Worm (Caenorhabditis elegans): ENCODE results near the gene F25A2.1.
A peak's percentile ranks its signal among the peaks of the same experiment; 100 is the strongest.

Gene F25A2.1

DNA sequence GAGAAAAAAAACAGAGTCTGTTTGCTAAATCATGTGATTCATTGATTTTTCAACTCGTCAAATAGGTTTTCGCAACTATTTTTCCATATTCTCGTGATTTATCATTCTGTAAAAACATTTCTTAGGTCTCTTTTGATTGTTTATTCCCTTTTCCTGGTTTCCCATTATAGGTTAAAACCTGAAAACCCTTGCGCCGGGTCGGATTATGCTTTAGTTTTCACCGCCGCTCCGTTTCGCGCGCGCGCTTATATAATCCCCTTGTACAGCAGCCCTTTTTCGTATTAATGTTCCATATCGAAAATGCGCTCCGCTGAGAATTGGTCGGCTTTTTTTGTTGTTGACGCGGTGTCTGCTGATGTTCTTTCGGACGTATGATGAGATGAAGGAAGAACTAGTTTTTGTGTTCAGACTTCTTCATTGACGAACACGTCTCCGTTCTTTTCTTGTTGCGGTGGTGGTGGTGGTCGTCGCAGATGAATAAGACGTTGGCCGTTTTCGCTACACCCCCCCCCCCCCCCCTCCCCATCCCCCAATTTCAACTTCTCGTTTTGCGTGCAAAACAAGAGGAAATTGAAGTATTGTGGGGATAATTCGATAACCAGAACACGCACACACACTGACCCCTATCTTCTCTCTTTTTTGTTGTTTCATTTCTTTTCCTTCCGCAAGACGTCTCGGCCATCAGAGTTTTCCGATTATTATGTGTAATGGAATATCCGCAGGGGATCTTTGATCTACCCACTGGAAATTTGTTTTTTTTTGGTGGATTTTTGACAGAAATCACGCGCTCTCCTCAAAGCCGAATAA lies 24.7 kb upstream of the F25A2.1 start (continued):
- TF ChIP-seq ztf-11 (tag; optimal IDR thresholded peaks at IDR 0.05) (no peak), ceh-32 (tag; optimal IDR thresholded peaks at IDR 0.05; ENCODE audit: poor library complexity) (no peak), lsy-2 (tag; optimal IDR thresholded peaks at IDR 0.05) (peak in 1 of 2 experiments; percentile 20), spr-3 (GFP tag; optimal IDR thresholded peaks at IDR 0.05) (no peak), unc-62 (GFP tag; optimal IDR thresholded peaks at IDR 0.05 in 1 of 2) (peak in 1 of 2 experiments; percentile 41), unc-62 (tag; optimal IDR thresholded peaks at IDR 0.05) (no peak), nhr-42 (GFP tag; IDR thresholded peaks at IDR 0.05) (no peak), tag-97 (GFP tag; IDR thresholded peaks at IDR 0.05) (no peak), mdl-1 (tag; optimal IDR thresholded peaks at IDR 0.05) (no peak), aly-2 (tag; optimal IDR thresholded peaks at IDR 0.05) (no peak), lin-13 (GFP tag; optimal IDR thresholded peaks at IDR 0.05) (no peak), zfp-3 (GFP tag; conservative IDR thresholded peaks at IDR 0.05) (no peak), nhr-41 (GFP tag; IDR thresholded peaks at IDR 0.05) (no peak), pha-4 (GFP tag; IDR thresholded peaks at IDR 0.05) (no peak; the same call in 1 of the 2 replicates), pha-4 (tag; optimal IDR thresholded peaks at IDR 0.05) (no peak), Y48G9A.11 (GFP tag; IDR thresholded peaks at IDR 0.05) (no peak), F44E2.7 (GFP tag; IDR thresholded peaks at IDR 0.05) (no peak), cey-2 (tag; optimal IDR thresholded peaks at IDR 0.05; ENCODE audit: borderline replicate concordance, insufficient read depth) (no peak), ctbp-1 (GFP tag; IDR thresholded peaks at IDR 0.05) (no peak; the same call in 1 of the 2 replicates), T20F7.1 (GFP tag; optimal IDR thresholded peaks at IDR 0.05) (no peak), mdt-29 (GFP tag; IDR thresholded peaks at IDR 0.05) (no peak), ceh-28 (tag; optimal IDR thresholded peaks at IDR 0.05) (no peak), aha-1 (tag) (peak; percentile 98), zip-11 (GFP tag; IDR thresholded peaks at IDR 0.05) (no peak), mxl-3 (GFP tag; optimal IDR thresholded peaks at IDR 0.05) (peak; percentile 36), dve-1 (tag; optimal IDR thresholded peaks at IDR 0.05; ENCODE audit: insufficient read depth) (no peak), madf-9 (GFP tag; conservative IDR thresholded peaks at IDR 0.05) (no peak), hmg-1.1 (GFP tag; IDR thresholded peaks at IDR 0.05) (no peak), pqm-1 (tag; optimal IDR thresholded peaks at IDR 0.05) (no peak), rbr-2 (tag; optimal IDR thresholded peaks at IDR 0.05) (no peak)

DNA sequence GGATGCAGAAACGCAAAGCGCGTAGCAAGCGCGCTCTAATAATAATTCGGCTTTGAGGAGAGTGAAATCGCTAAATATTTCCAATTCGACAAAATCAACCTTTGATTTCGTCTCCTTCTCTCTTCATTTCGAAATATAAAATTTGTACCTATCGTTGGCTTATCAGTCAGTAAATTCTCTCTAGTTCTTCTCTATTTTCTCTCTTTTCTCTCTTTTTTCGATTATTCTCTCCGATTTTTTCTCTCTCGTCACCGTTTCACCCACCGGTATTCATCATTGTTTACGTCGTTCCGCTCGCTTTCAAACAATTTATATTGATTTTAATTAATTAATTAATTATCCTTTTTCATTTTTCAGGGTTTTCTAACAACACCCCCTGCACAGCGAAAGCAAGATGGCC lies 23.5 kb upstream of the F25A2.1 start, which contains the start of gene cmd-1:
Gene cmd-1, plus strand, starts transcription at position 358 of the 400 bp plus-strand sequence.
- TF ChIP-seq ces-1 (GFP tag; optimal IDR thresholded peaks at IDR 0.05) (no peak), nhr-42 (GFP tag; IDR thresholded peaks at IDR 0.05) (no peak), mes-2 (tag; optimal IDR thresholded peaks at IDR 0.05; ENCODE audit: poor library complexity, severe bottlenecking) (no peak), nhr-28 (tag; optimal IDR thresholded peaks at IDR 0.05) (peak; percentile 74), dve-1 (tag; optimal IDR thresholded peaks at IDR 0.05; ENCODE audit: insufficient read depth) (peak; percentile 22), hlh-11 (tag; optimal IDR thresholded peaks at IDR 0.05) (peak; percentile 28), lin-38 (GFP tag; IDR thresholded peaks at IDR 0.05) (peak; percentile 30; the same call in 1 of the 2 replicates), pqm-1 (tag; optimal IDR thresholded peaks at IDR 0.05) (peak; percentile 36), T26A8.4 (GFP tag; IDR thresholded peaks at IDR 0.05) (no peak), arid-1 (GFP tag; conservative IDR thresholded peaks at IDR 0.05) (0 out of 2 replicates have a peak, but pooled peaks have one; percentile 23), pha-4 (GFP tag; IDR thresholded peaks at IDR 0.05) (no peak), pha-4 (tag; optimal IDR thresholded peaks at IDR 0.05) (no peak), unc-130 (GFP tag; optimal IDR thresholded peaks at IDR 0.05) (no peak), ceh-32 (tag; optimal IDR thresholded peaks at IDR 0.05; ENCODE audit: poor library complexity) (no peak), mxl-2 (GFP tag; conservative IDR thresholded peaks at IDR 0.05) (no peak), saeg-2 (GFP tag; IDR thresholded peaks at IDR 0.05) (no peak), skn-1 (tag; optimal IDR thresholded peaks at IDR 0.05) (no peak), unc-39 (tag; optimal IDR thresholded peaks at IDR 0.05) (no peak), attf-4 (tag; optimal IDR thresholded peaks at IDR 0.05) (no peak), F44E2.7 (GFP tag; IDR thresholded peaks at IDR 0.05) (no peak), lsy-2 (tag; optimal IDR thresholded peaks at IDR 0.05) (peak in 1 of 2 experiments; percentile 31), madf-9 (GFP tag; conservative IDR thresholded peaks at IDR 0.05) (no peak), lin-29 (GFP tag; IDR thresholded peaks at IDR 0.05) (no peak), Y105C5A.15 (GFP tag; IDR thresholded peaks at IDR 0.05) (no peak), zfp-2 (tag; optimal IDR thresholded peaks at IDR 0.05) (no peak), rbr-2 (tag; optimal IDR thresholded peaks at IDR 0.05) (no peak), lin-39 (tag; optimal IDR thresholded peaks at IDR 0.05) (no peak), egl-43 (GFP tag; IDR thresholded peaks at IDR 0.05) (no peak), mxl-3 (GFP tag; optimal IDR thresholded peaks at IDR 0.05) (no peak), nhr-41 (GFP tag; IDR thresholded peaks at IDR 0.05) (no peak)

All from whole organism, L4 larva.